Worm (Caenorhabditis elegans): ENCODE data around the gene T06C12.14.

DNA sequence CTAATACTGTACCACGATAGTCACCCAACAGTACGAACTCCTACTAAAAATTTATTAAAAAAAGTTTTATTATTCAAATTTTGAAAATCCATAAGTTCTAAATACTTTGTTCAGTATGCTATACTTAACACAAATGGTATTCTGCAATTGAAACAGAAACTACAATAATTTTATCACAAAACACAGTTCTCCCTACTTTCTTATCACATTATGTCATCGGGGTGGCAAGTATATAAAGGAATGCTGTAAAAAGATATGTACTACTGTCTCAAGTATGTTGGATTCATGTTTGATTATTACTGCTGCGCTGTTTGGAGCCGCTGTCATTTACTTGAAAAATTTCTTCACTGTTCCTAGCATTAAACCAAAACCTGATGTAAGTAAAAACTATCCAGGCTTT lies 21.3 kb downstream of the T06C12.14 start, which contains the start of gene cdr-1:
- no peak for TF ChIP-seq atf-7 (tag; optimal IDR thresholded peaks at IDR 0.05)
- no peak for TF ChIP-seq unc-62 (GFP tag; optimal IDR thresholded peaks at IDR 0.05)
- no peak for TF ChIP-seq repo-1 (tag; optimal IDR thresholded peaks at IDR 0.05)
- no peak for TF ChIP-seq ztf-26 (tag; optimal IDR thresholded peaks at IDR 0.05)
- TF ChIP-seq nfyb-1 (GFP tag; IDR thresholded peaks at IDR 0.05), result no peak
- no peak for TF ChIP-seq zim-3 (tag; optimal IDR thresholded peaks at IDR 0.05)
- no peak for TF ChIP-seq snpc-4 (GFP tag; optimal IDR thresholded peaks at IDR 0.05)
- no peak for TF ChIP-seq snpc-4 (tag; optimal IDR thresholded peaks at IDR 0.05)
- no peak for TF ChIP-seq nfya-1 (tag; optimal IDR thresholded peaks at IDR 0.05; ENCODE audit: borderline replicate concordance, insufficient read depth)
- TF ChIP-seq fkh-3 (tag; optimal IDR thresholded peaks at IDR 0.05), result no peak
- TF ChIP-seq B0261.1 (tag; optimal IDR thresholded peaks at IDR 0.05), result no peak
- TF ChIP-seq B0035.1 (tag; optimal IDR thresholded peaks at IDR 0.05), result no peak
- no peak for TF ChIP-seq hmg-1.2 (GFP tag; IDR thresholded peaks at IDR 0.05)
- TF ChIP-seq F23B12.7 (tag; optimal IDR thresholded peaks at IDR 0.05; ENCODE audit: insufficient read depth), result no peak
- TF ChIP-seq F39B2.1 (GFP tag; IDR thresholded peaks at IDR 0.05), result no peak
